Fruit fly (Drosophila melanogaster): Measurements from ENCODE around the gene ringer.

Gene ringer

dm6 chr3L:16328207-16328891, 30.9 kb downstream of the ringer start, which contains the start of gene CG13058 (continued):
- TF ChIP-seq CG8290 (GFP tag; optimal IDR thresholded peaks at IDR 0.05): no peak
- TF ChIP-seq CG8290 (tag; optimal IDR thresholded peaks at IDR 0.05): peak in 1 of 2 experiments; percentile 81
- peak; percentile 77 for TF ChIP-seq CG2120 (GFP tag; optimal IDR thresholded peaks at IDR 0.05)
- TF ChIP-seq CG17912 (GFP tag; optimal IDR thresholded peaks at IDR 0.05): no peak
- TF ChIP-seq CG8944 (GFP tag; optimal IDR thresholded peaks at IDR 0.05): peak; percentile 36
- no peak for TF ChIP-seq gsb-n (tag; optimal IDR thresholded peaks at IDR 0.05)
- peak; percentile 74 for TF ChIP-seq Oli (tag; optimal IDR thresholded peaks at IDR 0.05)
- TF ChIP-seq MESR4 (GFP tag; optimal IDR thresholded peaks at IDR 0.05): no peak
- peak; percentile 67 for TF ChIP-seq sisA (GFP tag; IDR thresholded peaks at IDR 0.05)
- TF ChIP-seq eyg (GFP tag; optimal IDR thresholded peaks at IDR 0.05): no peak
- TF ChIP-seq CoRest (tag; optimal IDR thresholded peaks at IDR 0.05): peak; percentile 80
- TF ChIP-seq CG18011 (GFP tag; optimal IDR thresholded peaks at IDR 0.05): no peak
- peak in 1 of 2 experiments; percentile 15 for TF ChIP-seq Eip74EF (GFP tag; optimal IDR thresholded peaks at IDR 0.05)
- peak; percentile 77 for TF ChIP-seq dmrt99B (tag; optimal IDR thresholded peaks at IDR 0.05)
- TF ChIP-seq abd-A (tag; optimal IDR thresholded peaks at IDR 0.05): no peak
- peak; percentile 71; the same call in 1 of the 2 replicates for TF ChIP-seq CG32767 (GFP tag; IDR thresholded peaks at IDR 0.05)
- TF ChIP-seq HLH54F (GFP tag; optimal IDR thresholded peaks at IDR 0.05): peak; percentile 64
- TF ChIP-seq CG7372 (GFP tag; IDR thresholded peaks at IDR 0.05): no peak
- TF ChIP-seq CTCF (GFP tag; optimal IDR thresholded peaks at IDR 0.05): no peak
- no peak for TF ChIP-seq Spps (tag; optimal IDR thresholded peaks at IDR 0.05)
- TF ChIP-seq CG12071 (GFP tag; optimal IDR thresholded peaks at IDR 0.05): peak; percentile 56
- peak; percentile 14 for TF ChIP-seq CG18476 (GFP tag; optimal IDR thresholded peaks at IDR 0.05)
- TF ChIP-seq lov (optimal IDR thresholded peaks at IDR 0.05): no peak
- no peak for TF ChIP-seq lov (GFP tag; IDR thresholded peaks at IDR 0.05)
- TF ChIP-seq Max (GFP tag; optimal IDR thresholded peaks at IDR 0.05): peak; percentile 18
- TF ChIP-seq Rfx (GFP tag; IDR thresholded peaks at IDR 0.05): 0 out of 2 replicates have a peak, but pooled peaks have one; percentile 31
- TF ChIP-seq CG1529 (GFP tag; optimal IDR thresholded peaks at IDR 0.05): no peak
- no peak for TF ChIP-seq CG17829 (tag; optimal IDR thresholded peaks at IDR 0.05)
- peak; percentile 40 for TF ChIP-seq sens (GFP tag)
- peak; percentile 4 for TF ChIP-seq Atf-2 (GFP tag; optimal IDR thresholded peaks at IDR 0.05)
- no peak for TF ChIP-seq lola (GFP tag; optimal IDR thresholded peaks at IDR 0.05)
- TF ChIP-seq CG11398 (GFP tag; optimal IDR thresholded peaks at IDR 0.05): peak; percentile 30
- TF ChIP-seq BtbVII (GFP tag; optimal IDR thresholded peaks at IDR 0.05): peak; percentile 51
- TF ChIP-seq row (GFP tag; IDR thresholded peaks at IDR 0.05): peak; percentile 83
- peak; percentile 87 for TF ChIP-seq CG10366 (GFP tag; IDR thresholded peaks at IDR 0.05)
- TF ChIP-seq Fer1 (GFP tag; optimal IDR thresholded peaks at IDR 0.05): peak; percentile 84
- peak; percentile 74 for TF ChIP-seq seq (GFP tag; IDR thresholded peaks at IDR 0.05)
- TF ChIP-seq CG18619 (GFP tag; optimal IDR thresholded peaks at IDR 0.05): peak; percentile 61
- no peak for TF ChIP-seq CG4282 (GFP tag; optimal IDR thresholded peaks at IDR 0.05)
- TF ChIP-seq CG14667 (GFP tag; IDR thresholded peaks at IDR 0.05): 0 out of 2 replicates have a peak, but pooled peaks have one; percentile 22
- peak; percentile 16 for TF ChIP-seq Vsx1 (GFP tag; optimal IDR thresholded peaks at IDR 0.05)
- TF ChIP-seq Hr51 (GFP tag; optimal IDR thresholded peaks at IDR 0.05): peak in 1 of 2 experiments; percentile 86
- no peak for TF ChIP-seq kni (GFP tag; optimal IDR thresholded peaks at IDR 0.05)
- TF ChIP-seq CG17359 (tag; optimal IDR thresholded peaks at IDR 0.05): peak; percentile 53
- TF ChIP-seq Sry-δ (GFP tag; optimal IDR thresholded peaks at IDR 0.05): peak; percentile 32
- TF ChIP-seq scrt (GFP tag; optimal IDR thresholded peaks at IDR 0.05): peak; percentile 37
- peak; percentile 57 for TF ChIP-seq CG4820 (GFP tag; optimal IDR thresholded peaks at IDR 0.05)
- TF ChIP-seq tx (GFP tag; optimal IDR thresholded peaks at IDR 0.05): peak; percentile 72
- 0 out of 3 replicates have a peak, but pooled peaks have one; percentile 34 for TF ChIP-seq CG2889 (GFP tag; IDR thresholded peaks at IDR 0.05)
- peak; percentile 70 for TF ChIP-seq CG12659 (GFP tag; optimal IDR thresholded peaks at IDR 0.05)

Measured in whole organism, embryonic.